Worm (Caenorhabditis elegans) whole organism, L1 larva: ENCODE results near the gene cua-1.

ENCODE experiments used
- C34B4.2 ChIP-seq: sonication (generic microtip); optimal IDR thresholded peaks from 2 replicates; lab custom pipeline; 2017; ENCODE audit warnings: mild to moderate bottlenecking, missing genetic modification characterization, missing compliant biosample characterization
- F16B12.6 ChIP-seq: fragments of 150-350 bp; optimal IDR thresholded peaks from 2 replicates; lab custom pipeline; 2014; ENCODE audit warnings: missing biosample characterization, missing genetic modification characterization
- Y116A8C.19 ChIP-seq: sonication (generic microtip); optimal IDR thresholded peaks from 2 replicates; lab custom pipeline; 2016; ENCODE audit warnings: missing compliant biosample characterization, missing genetic modification characterization, borderline replicate concordance
- aha-1 ChIP-seq: fragments of 150-350 bp; optimal IDR thresholded peaks from 2 replicates; lab custom pipeline; 2014; ENCODE audit warnings: missing biosample characterization, missing genetic modification characterization
- alr-1 ChIP-seq: fragments of 200-800 bp; sonication (Bioruptor generic); optimal IDR thresholded peaks from 2 replicates; lab custom pipeline; 2018; ENCODE audit warnings: borderline replicate concordance, mild to moderate bottlenecking, missing genetic modification characterization, missing compliant biosample characterization
- aly-2 ChIP-seq: fragments of 150-350 bp; optimal IDR thresholded peaks from 2 replicates; lab custom pipeline; 2014; ENCODE audit warnings: missing biosample characterization, missing genetic modification characterization
- blmp-1 ChIP-seq: fragments of 150-350 bp; optimal IDR thresholded peaks from 2 replicates; lab custom pipeline; 2014; ENCODE audit warnings: missing biosample characterization, missing genetic modification characterization
- ceh-63 ChIP-seq: fragments of 200-800 bp; sonication (Bioruptor generic); optimal IDR thresholded peaks from 2 replicates; lab custom pipeline; 2018; ENCODE audit warnings: mild to moderate bottlenecking, missing genetic modification characterization, missing compliant biosample characterization
- ceh-82 ChIP-seq, 3 experiments: fragments of 150-350 bp in 1 of 3; sonication (generic microtip) in 2 of 3; optimal IDR thresholded peaks; 2 replicates each; lab custom pipeline; 2014 to 2017; ENCODE audit warnings: missing biosample characterization in 3 of 3, missing genetic modification characterization in 3 of 3
- ceh-90 ChIP-seq: sonication (generic microtip); optimal IDR thresholded peaks from 2 replicates; lab custom pipeline; 2016; ENCODE audit warnings: missing genetic modification characterization, missing compliant biosample characterization
- ces-1 ChIP-seq: fragments of 150-350 bp; optimal IDR thresholded peaks from 2 replicates; lab custom pipeline; 2014; ENCODE audit warnings: missing biosample characterization, missing genetic modification reagents, missing genetic modification characterization
- dpl-1 ChIP-seq, 3 experiments: fragments of 150-350 bp in 2 of 3; sonication (generic microtip) in 1 of 3; optimal IDR thresholded peaks; 2 replicates each; lab custom pipeline; 2014 to 2017; ENCODE audit warnings: missing biosample characterization in 3 of 3, missing genetic modification characterization in 3 of 3, missing genetic modification reagents in 3 of 3
- efl-1 ChIP-seq, 4 experiments: fragments of 150-350 bp; optimal IDR thresholded peaks in 3 of 4; peaks in 1 of 4; 1 replicate in 1 of 4; 2 replicates in 3 of 4; lab custom pipeline; 2014; ENCODE audit warnings: missing biosample characterization in 2 of 4, missing genetic modification characterization in 2 of 4, missing genetic modification reagents in 2 of 4
- egl-27 ChIP-seq, 2 experiments: fragments of 150-350 bp in 1 of 2; sonication (generic microtip); optimal IDR thresholded peaks; 3 replicates each; lab custom pipeline; 2017 to 2018; ENCODE audit warnings: missing biosample characterization in 2 of 2, missing genetic modification characterization in 2 of 2, missing genetic modification reagents in 2 of 2
- elt-3 ChIP-seq, 6 experiments: fragments of 150-350 bp in 1 of 6; sonication (generic microtip); optimal IDR thresholded peaks; 2 replicates each; lab custom pipeline; 2017 to 2018; ENCODE audit warnings: missing biosample characterization in 6 of 6, missing genetic modification characterization in 6 of 6, inconsistent platforms in 1 of 6
- fkh-10 ChIP-seq: sonication (generic microtip); optimal IDR thresholded peaks from 2 replicates; lab custom pipeline; 2017; ENCODE audit warnings: missing biosample characterization, missing genetic modification reagents, missing genetic modification characterization
- fkh-4 ChIP-seq: sonication (generic microtip); optimal IDR thresholded peaks from 2 replicates; lab custom pipeline; 2016; ENCODE audit warnings: missing compliant biosample characterization, missing genetic modification characterization, borderline replicate concordance
- fkh-8 ChIP-seq: sonication (generic microtip); optimal IDR thresholded peaks from 2 replicates; lab custom pipeline; 2016; ENCODE audit warnings: mild to moderate bottlenecking, missing genetic modification characterization, missing compliant biosample characterization
- fos-1 ChIP-seq: fragments of 150-350 bp; optimal IDR thresholded peaks from 2 replicates; lab custom pipeline; 2014; ENCODE audit warnings: missing biosample characterization, missing genetic modification characterization
- lin-13 ChIP-seq: fragments of 150-350 bp; optimal IDR thresholded peaks from 2 replicates; lab custom pipeline; 2014; ENCODE audit warnings: missing biosample characterization, missing genetic modification reagents, missing genetic modification characterization
- lin-14 ChIP-seq: fragments of 200-800 bp; sonication (Bioruptor generic); optimal IDR thresholded peaks from 2 replicates; lab custom pipeline; 2018; ENCODE audit warnings: mild to moderate bottlenecking, missing genetic modification characterization, moderate library complexity, missing compliant biosample characterization
- lin-15B ChIP-seq: fragments of 150-350 bp; sonication (generic microtip); optimal IDR thresholded peaks from 3 replicates; lab custom pipeline; 2014; ENCODE audit warnings: missing biosample characterization, missing genetic modification characterization
- lin-35 ChIP-seq, 2 experiments: fragments of 150-350 bp; optimal IDR thresholded peaks; 2 replicates each; lab custom pipeline; 2014; ENCODE audit warnings: missing biosample characterization in 2 of 2, missing genetic modification characterization in 2 of 2, missing genetic modification reagents in 2 of 2
- lir-3 ChIP-seq: sonication (generic microtip); optimal IDR thresholded peaks from 2 replicates; lab custom pipeline; 2016; ENCODE audit warnings: mild to moderate bottlenecking, missing genetic modification characterization, moderate library complexity, missing compliant biosample characterization; ENCODE audit not compliant: poor library complexity
- lsy-2 ChIP-seq, 2 experiments: fragments of 150-350 bp; optimal IDR thresholded peaks; 2 replicates each; lab custom pipeline; 2014; ENCODE audit warnings: missing biosample characterization in 2 of 2, missing genetic modification characterization in 2 of 2
- mdl-1 ChIP-seq, 2 experiments: fragments of 150-350 bp; optimal IDR thresholded peaks; 2 replicates each; lab custom pipeline; 2014 to 2017; ENCODE audit warnings: missing biosample characterization in 2 of 2, missing genetic modification characterization in 2 of 2, inconsistent platforms in 1 of 2
- mep-1 ChIP-seq: fragments of 150-350 bp; optimal IDR thresholded peaks from 2 replicates; lab custom pipeline; 2014; ENCODE audit warnings: missing biosample characterization, missing genetic modification characterization
- nhr-12 ChIP-seq: sonication (generic microtip); optimal IDR thresholded peaks from 2 replicates; lab custom pipeline; 2017; ENCODE audit warnings: missing biosample characterization, missing genetic modification characterization
- nhr-19 ChIP-seq: fragments of 200-800 bp; sonication (Bioruptor generic); conservative IDR thresholded peaks from 2 replicates; pipeline ENCODE4 v1.3.6; 2022; ENCODE audit warnings: missing genetic modification characterization, missing compliant biosample characterization
- nhr-47 ChIP-seq: sonication (generic microtip); optimal IDR thresholded peaks from 2 replicates; lab custom pipeline; 2016; ENCODE audit warnings: mild to moderate bottlenecking, missing genetic modification characterization, moderate library complexity, missing compliant biosample characterization
- nhr-71 ChIP-seq: sonication (generic microtip); optimal IDR thresholded peaks from 2 replicates; lab custom pipeline; 2016; ENCODE audit warnings: mild to moderate bottlenecking, missing genetic modification characterization, moderate library complexity, missing compliant biosample characterization
- nhr-76 ChIP-seq: sonication (generic microtip); optimal IDR thresholded peaks from 2 replicates; lab custom pipeline; 2017; ENCODE audit warnings: missing biosample characterization, missing genetic modification characterization
- nhr-84 ChIP-seq: sonication (generic microtip); optimal IDR thresholded peaks from 2 replicates; lab custom pipeline; 2017; ENCODE audit warnings: missing biosample characterization, missing genetic modification characterization
- nhr-90 ChIP-seq: sonication (generic microtip); optimal IDR thresholded peaks from 2 replicates; lab custom pipeline; 2016; ENCODE audit warnings: mild to moderate bottlenecking, missing genetic modification characterization, missing compliant biosample characterization; ENCODE audit not compliant: poor library complexity
- pag-3 ChIP-seq: sonication (generic microtip); optimal IDR thresholded peaks from 2 replicates; lab custom pipeline; 2017; ENCODE audit warnings: missing genetic modification characterization, mild to moderate bottlenecking, missing compliant biosample characterization, antibody characterized with exemption, borderline replicate concordance; ENCODE audit not compliant: insufficient read depth
- pax-3 ChIP-seq: fragments of 200-800 bp; sonication (Bioruptor generic); optimal IDR thresholded peaks from 2 replicates; lab custom pipeline; 2018; ENCODE audit warnings: mild to moderate bottlenecking, missing genetic modification characterization, moderate library complexity, missing compliant biosample characterization
- pqm-1 ChIP-seq: sonication (generic microtip); optimal IDR thresholded peaks from 3 replicates; lab custom pipeline; 2017; ENCODE audit warnings: missing biosample characterization, missing genetic modification characterization
- skn-1 ChIP-seq: fragments of 150-350 bp; optimal IDR thresholded peaks from 2 replicates; lab custom pipeline; 2014; ENCODE audit warnings: missing biosample characterization, missing genetic modification characterization
- snu-23 ChIP-seq: sonication (generic microtip); optimal IDR thresholded peaks from 2 replicates; lab custom pipeline; 2016; ENCODE audit warnings: missing genetic modification characterization, missing compliant biosample characterization
- sox-4 ChIP-seq: sonication (generic microtip); optimal IDR thresholded peaks from 2 replicates; lab custom pipeline; 2016; ENCODE audit warnings: missing genetic modification characterization, missing compliant biosample characterization
- sptf-1 ChIP-seq: fragments of 150-350 bp; optimal IDR thresholded peaks from 2 replicates; lab custom pipeline; 2014; ENCODE audit warnings: missing biosample characterization, missing genetic modification characterization
- swsn-7 ChIP-seq: sonication (generic microtip); optimal IDR thresholded peaks from 2 replicates; lab custom pipeline; 2016; ENCODE audit warnings: missing genetic modification characterization, missing compliant biosample characterization
- tbx-2 ChIP-seq: sonication (generic microtip); optimal IDR thresholded peaks from 2 replicates; lab custom pipeline; 2016; ENCODE audit warnings: missing genetic modification characterization, missing compliant biosample characterization
- tlp-1 ChIP-seq: fragments of 150-350 bp; optimal IDR thresholded peaks from 2 replicates; lab custom pipeline; 2014; ENCODE audit warnings: missing biosample characterization, missing genetic modification characterization
- unc-130 ChIP-seq: fragments of 150-350 bp; optimal IDR thresholded peaks from 2 replicates; lab custom pipeline; 2017; ENCODE audit warnings: missing biosample characterization, missing genetic modification characterization, inconsistent platforms
- unc-62 ChIP-seq: fragments of 150-350 bp; optimal IDR thresholded peaks from 2 replicates; lab custom pipeline; 2014; ENCODE audit warnings: missing biosample characterization, missing genetic modification reagents, missing genetic modification characterization
- vab-15 ChIP-seq: sonication (generic microtip); optimal IDR thresholded peaks from 2 replicates; lab custom pipeline; 2017; ENCODE audit warnings: missing genotype, mild to moderate bottlenecking, missing genetic modification characterization, missing compliant biosample characterization
- xbp-1 ChIP-seq: sonication (generic microtip); optimal IDR thresholded peaks from 2 replicates; lab custom pipeline; 2016; ENCODE audit warnings: missing genetic modification characterization, missing compliant biosample characterization

The cua-1 gene

DNA sequence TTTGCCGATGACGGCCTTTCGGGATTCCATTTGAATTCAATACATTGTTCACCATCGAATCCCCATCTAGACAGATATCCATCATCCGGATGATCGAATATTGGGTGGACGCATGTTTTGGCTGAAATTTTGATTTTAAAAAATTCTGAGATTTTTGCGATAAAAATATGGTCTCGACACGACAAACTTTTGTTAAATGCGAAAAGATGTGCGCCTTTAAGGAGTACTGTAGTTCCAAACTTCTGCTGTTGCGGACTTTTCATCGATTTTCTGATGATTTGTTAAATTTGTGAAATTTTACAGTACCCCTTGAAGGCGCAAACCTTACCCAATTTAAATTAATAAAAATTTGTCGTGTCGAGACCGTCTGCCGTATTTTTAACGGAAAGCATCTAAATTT, 27.3 kb downstream of the cua-1 start:
- TF ChIP-seq xbp-1 (tag; lab: Kevin White, UChicago) (no peak), sox-4 (no peak), aha-1 (tag; lab: Kevin White, UChicago) (no peak), elt-3 (tag; optimal IDR thresholded peaks at IDR 0.05; lab: Kevin White, UChicago) (no peak), fkh-8 (tag; lab: Kevin White, UChicago) (no peak), egl-27 (tag; optimal IDR thresholded peaks at IDR 0.05; lab: Kevin White, UChicago) (no peak)

DNA sequence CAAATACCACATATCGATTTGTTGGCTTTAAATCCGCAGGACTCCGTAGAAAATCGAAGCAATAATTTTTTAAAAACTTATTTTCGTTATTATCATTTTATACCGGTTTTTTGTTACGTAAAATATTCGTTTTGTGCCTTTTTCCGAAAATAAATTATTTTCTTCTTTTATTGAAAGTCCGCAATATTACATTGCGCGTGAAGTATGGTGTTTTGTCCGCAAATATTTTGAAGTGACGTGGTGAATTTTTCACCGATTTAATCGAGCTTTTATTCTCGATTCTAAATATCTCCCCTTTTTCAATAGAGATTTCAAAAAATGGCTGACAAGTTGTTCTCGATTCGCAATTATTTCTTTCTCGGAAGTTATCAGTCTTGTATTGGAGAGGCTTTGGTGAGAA, 29.1 kb downstream of the cua-1 start, which contains the start of gene cope-1:
cope-1 (plus strand) TSS at position 229 of the 400 bp plus-strand sequence.
- TF ChIP-seq F16B12.6 (tag; lab: Kevin White, UChicago) (peak; percentile 81), unc-62 (GFP tag; lab: Kevin White, UChicago) (no peak), nhr-84 (tag; lab: Kevin White, UChicago) (no peak), ces-1 (no peak), tlp-1 (no peak), sox-4 (no peak), nhr-12 (tag; lab: Kevin White, UChicago) (no peak), nhr-71 (tag; lab: Kevin White, UChicago) (peak; percentile 30), fkh-4 (tag; lab: Kevin White, UChicago) (no peak), nhr-76 (tag; lab: Kevin White, UChicago) (no peak), xbp-1 (tag; lab: Kevin White, UChicago) (peak; percentile 20), C34B4.2 (tag; lab: Kevin White, UChicago) (no peak), ceh-90 (no peak), sptf-1 (no peak), nhr-90 (tag; lab: Kevin White, UChicago) (no peak), pag-3 (no peak), aly-2 (tag; lab: Kevin White, UChicago) (no peak), blmp-1 (tag; lab: Kevin White, UChicago) (peak; percentile 47), unc-130 (tag; lab: Kevin White, UChicago) (no peak), pax-3 (tag; lab: Kevin White, UChicago) (no peak), mep-1 (tag; lab: Kevin White, UChicago) (peak; percentile 32), swsn-7 (tag; lab: Kevin White, UChicago) (peak; percentile 11), tbx-2 (tag; lab: Kevin White, UChicago) (no peak), mdl-1 (tag; optimal IDR thresholded peaks at IDR 0.05; lab: Kevin White, UChicago) (no peak), lin-35 (GFP tag; optimal IDR thresholded peaks at IDR 0.05; lab: Kevin White, UChicago) (peak; percentile 49 to 55), snu-23 (GFP tag; lab: Kevin White, UChicago) (peak; percentile 44), fos-1 (tag; lab: Kevin White, UChicago) (no peak), dpl-1 (GFP tag; optimal IDR thresholded peaks at IDR 0.05; lab: Kevin White, UChicago) (peak; percentile 27 to 61 (median 53)), lin-13 (GFP tag; lab: Kevin White, UChicago) (no peak), ceh-82 (tag; optimal IDR thresholded peaks at IDR 0.05; lab: Kevin White, UChicago) (peak in 1 of 3 experiments; percentile 14), skn-1 (tag; lab: Kevin White, UChicago) (no peak), alr-1 (tag; lab: Kevin White, UChicago) (no peak), lin-14 (no peak), ceh-63 (GFP tag; lab: Kevin White, UChicago) (no peak), lin-15B (no peak), efl-1 (optimal IDR thresholded peaks at IDR 0.05; lab: Kevin White, UChicago) (peak; percentile 27 to 54), efl-1 (GFP tag; optimal IDR thresholded peaks at IDR 0.05 in 1 of 2; lab: Kevin White, UChicago) (peak; percentile 61 to 92), Y116A8C.19 (no peak), lsy-2 (tag; optimal IDR thresholded peaks at IDR 0.05; lab: Kevin White, UChicago) (peak; percentile 22 to 69), lir-3 (tag; lab: Kevin White, UChicago) (no peak), pqm-1 (tag; lab: Kevin White, UChicago) (no peak), nhr-47 (tag; lab: Kevin White, UChicago) (peak; percentile 43), nhr-19 (GFP tag; lab: Robert Waterston, UW) (no peak), vab-15 (tag; lab: Kevin White, UChicago) (no peak), fkh-10 (no peak)
